Fruit fly (Drosophila melanogaster): ENCODE data around the gene alpha-Man-Ib.

alpha-Man-Ib gene

DNA sequence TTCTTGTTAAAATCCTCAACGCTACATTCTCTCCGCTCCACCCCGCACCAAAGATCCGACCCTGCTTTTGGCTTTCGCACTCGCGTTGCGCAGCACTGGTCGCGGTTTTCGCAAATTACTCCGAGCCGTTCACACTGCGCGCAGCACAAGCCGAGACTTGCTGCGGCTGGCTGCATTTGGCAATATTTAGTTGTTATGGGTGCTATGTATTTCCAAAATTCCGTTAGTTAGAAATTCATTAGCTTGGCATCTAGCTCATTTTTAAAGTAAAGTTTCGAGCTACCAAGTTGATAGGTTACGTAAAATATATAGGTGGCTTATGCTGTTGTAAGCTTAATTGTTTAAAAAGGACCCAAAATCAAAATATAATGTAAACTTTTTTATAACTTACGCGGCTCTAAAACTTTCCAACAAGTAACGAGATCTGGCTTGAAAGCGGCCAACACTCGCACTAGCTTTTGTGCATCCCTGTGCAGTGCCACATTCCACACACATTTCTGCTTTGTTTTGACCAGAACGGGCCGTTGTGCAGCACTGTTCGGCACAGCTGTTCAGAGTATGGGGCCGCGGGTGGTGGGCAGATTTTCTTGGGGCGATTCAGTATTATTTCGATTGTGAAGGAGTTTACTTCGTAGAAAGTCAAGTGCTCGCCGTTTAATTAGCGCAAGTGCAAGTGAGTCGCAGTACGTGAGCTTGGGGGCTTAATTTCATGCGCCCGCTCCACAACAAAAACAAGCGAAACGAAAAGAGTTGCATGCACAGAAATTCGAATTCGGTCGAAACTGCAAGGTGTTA, 10.4 kb upstream of the alpha-Man-Ib start, which contains the start of the genes yem and Ctl2 (continued):
- TF ChIP-seq Jarid2 (GFP tag; optimal IDR thresholded peaks at IDR 0.05) = peak; percentile 93
- no peak for TF ChIP-seq CG11504 (tag; optimal IDR thresholded peaks at IDR 0.05)
- TF ChIP-seq Fer1 (GFP tag; optimal IDR thresholded peaks at IDR 0.05) = peak; percentile 47
- TF ChIP-seq CG10321 (GFP tag; IDR thresholded peaks at IDR 0.05) = 0 out of 2 replicates have a peak, but pooled peaks have one; percentile 20
- TF ChIP-seq Chrac-16 (GFP tag; optimal IDR thresholded peaks at IDR 0.05) = peak; percentile 71
- TF ChIP-seq CG4328 (GFP tag; optimal IDR thresholded peaks at IDR 0.05) = peak; percentile 41
- no peak for TF ChIP-seq CG2875 (GFP tag; optimal IDR thresholded peaks at IDR 0.05)
- TF ChIP-seq CG4424 (GFP tag; optimal IDR thresholded peaks at IDR 0.05) = peak; percentile 77
- TF ChIP-seq CG16815 (GFP tag; optimal IDR thresholded peaks at IDR 0.05) = peak; percentile 82
- peak; percentile 50 for TF ChIP-seq CG8924 (tag; optimal IDR thresholded peaks at IDR 0.05)
- TF ChIP-seq luna (GFP tag; optimal IDR thresholded peaks at IDR 0.05) = peak; percentile 31
- TF ChIP-seq CG31441 (GFP tag; IDR thresholded peaks at IDR 0.05) = peak; percentile 73; the same call in 1 of the 2 replicates
- TF ChIP-seq bcd (GFP tag; optimal IDR thresholded peaks at IDR 0.05) = peak; percentile 76
- TF ChIP-seq jing (GFP tag; optimal IDR thresholded peaks at IDR 0.05) = peak; percentile 28
- peak; percentile 58 for TF ChIP-seq Nf-YC (tag; optimal IDR thresholded peaks at IDR 0.05)
- peak; percentile 57 for TF ChIP-seq ash1 (GFP tag; optimal IDR thresholded peaks at IDR 0.05)
- peak; percentile 6 for TF ChIP-seq dmrt99B (tag; optimal IDR thresholded peaks at IDR 0.05)
- TF ChIP-seq CG9876 (GFP tag; optimal IDR thresholded peaks at IDR 0.05) = peak; percentile 67
- no peak for TF ChIP-seq ERR (GFP tag; optimal IDR thresholded peaks at IDR 0.05)
- no peak for TF ChIP-seq Sox100B (GFP tag; optimal IDR thresholded peaks at IDR 0.05)
- peak; percentile 7 for TF ChIP-seq CG3407 (GFP tag; optimal IDR thresholded peaks at IDR 0.05)
- TF ChIP-seq oc (tag; optimal IDR thresholded peaks at IDR 0.05) = peak; percentile 7
- peak; percentile 67 for TF ChIP-seq Dek (tag; optimal IDR thresholded peaks at IDR 0.05)
- no peak for TF ChIP-seq Asciz (GFP tag; optimal IDR thresholded peaks at IDR 0.05)
- TF ChIP-seq CG11398 (GFP tag; optimal IDR thresholded peaks at IDR 0.05) = peak; percentile 69
- no peak for TF ChIP-seq CG43689 (GFP tag; IDR thresholded peaks at IDR 0.05)
- peak; percentile 59 for TF ChIP-seq CG7839 (tag; optimal IDR thresholded peaks at IDR 0.05)
- peak; percentile 46 for TF ChIP-seq gfzf (GFP tag; optimal IDR thresholded peaks at IDR 0.05)
- TF ChIP-seq CrebB (tag; optimal IDR thresholded peaks at IDR 0.05) = no peak
- TF ChIP-seq gem (tag; optimal IDR thresholded peaks at IDR 0.05) = peak; percentile 71
- peak; percentile 52 for TF ChIP-seq CG12104 (GFP tag; optimal IDR thresholded peaks at IDR 0.05)
- TF ChIP-seq CG10959 (GFP tag; IDR thresholded peaks at IDR 0.05) = peak; percentile 22; the same call in 1 of the 2 replicates
- TF ChIP-seq Ravus (GFP tag; IDR thresholded peaks at IDR 0.05) = no peak
- peak; percentile 7; the same call in 1 of the 2 replicates for TF ChIP-seq Adf1 (GFP tag; IDR thresholded peaks at IDR 0.05)
- TF ChIP-seq Myb (GFP tag; optimal IDR thresholded peaks at IDR 0.05) = peak; percentile 78
- peak; percentile 90 for TF ChIP-seq CG9932 (GFP tag; IDR thresholded peaks at IDR 0.05)
- peak; percentile 65 for TF ChIP-seq CG1602 (GFP tag; optimal IDR thresholded peaks at IDR 0.05)
- TF ChIP-seq fd64A (GFP tag; optimal IDR thresholded peaks at IDR 0.05) = no peak
- no peak for TF ChIP-seq hth (optimal IDR thresholded peaks at IDR 0.05)
- TF ChIP-seq CG30431 (GFP tag; optimal IDR thresholded peaks at IDR 0.05) = peak; percentile 56
- TF ChIP-seq CG6175 (GFP tag; IDR thresholded peaks at IDR 0.05) = peak; percentile 69; the same call in 2 of the 3 replicates
- peak; percentile 37 for TF ChIP-seq CG3065 (GFP tag; optimal IDR thresholded peaks at IDR 0.05)
- TF ChIP-seq her (GFP tag; optimal IDR thresholded peaks at IDR 0.05) = peak; percentile 45
- peak; percentile 84 to 88 for TF ChIP-seq Pdp1 (GFP tag; optimal IDR thresholded peaks at IDR 0.05)
- TF ChIP-seq CG2202 (tag; optimal IDR thresholded peaks at IDR 0.05) = peak; percentile 6
- peak; percentile 87 for TF ChIP-seq rib (GFP tag; IDR thresholded peaks at IDR 0.05)
- TF ChIP-seq lilli (GFP tag; optimal IDR thresholded peaks at IDR 0.05) = peak; percentile 90
- TF ChIP-seq ham (GFP tag; IDR thresholded peaks at IDR 0.05) = no peak; the same call in 1 of the 2 replicates
- TF ChIP-seq CG7745 (tag; optimal IDR thresholded peaks at IDR 0.05) = peak; percentile 4
